Worm (Caenorhabditis elegans) whole organism, L3 larva: ENCODE data around the gene C01G12.9.

ENCODE experiments used
- ama-1 ChIP-seq: fragments of 150-350 bp; optimal IDR thresholded peaks from 2 replicates; lab custom pipeline; 2018
- elt-1 ChIP-seq: fragments of 150-350 bp; optimal IDR thresholded peaks from 2 replicates; lab custom pipeline; 2014; ENCODE audit warnings: missing biosample characterization, missing genetic modification characterization
- elt-2 ChIP-seq: sonication (generic microtip); optimal IDR thresholded peaks from 2 replicates; lab custom pipeline; 2016; ENCODE audit warnings: missing genetic modification reagents, mild to moderate bottlenecking, missing genetic modification characterization, missing compliant biosample characterization
- elt-3 ChIP-seq, 3 experiments: fragments of 150-350 bp in 1 of 3; sonication (generic microtip) in 2 of 3; optimal IDR thresholded peaks; 2 replicates in 2 of 3; 4 replicates in 1 of 3; lab custom pipeline; 2014 to 2017; ENCODE audit warnings: missing biosample characterization in 3 of 3, missing genetic modification characterization in 3 of 3
- nhr-76 ChIP-seq: fragments of 150-350 bp; sonication (generic microtip); optimal IDR thresholded peaks from 5 replicates; lab custom pipeline; 2014; ENCODE audit warnings: missing biosample characterization, missing genetic modification characterization
- pha-4 ChIP-seq: fragments of 150-350 bp; optimal IDR thresholded peaks from 2 replicates; lab custom pipeline; 2014; ENCODE audit warnings: missing biosample characterization, missing genetic modification reagents, missing genetic modification characterization
- tbx-2 ChIP-seq: sonication (generic microtip); optimal IDR thresholded peaks from 2 replicates; lab custom pipeline; 2016; ENCODE audit warnings: mild to moderate bottlenecking, missing genetic modification characterization, missing compliant biosample characterization
- ztf-11 ChIP-seq: fragments of 150-350 bp; optimal IDR thresholded peaks from 2 replicates; lab custom pipeline; 2014; ENCODE audit warnings: missing biosample characterization, missing genetic modification characterization

DNA sequence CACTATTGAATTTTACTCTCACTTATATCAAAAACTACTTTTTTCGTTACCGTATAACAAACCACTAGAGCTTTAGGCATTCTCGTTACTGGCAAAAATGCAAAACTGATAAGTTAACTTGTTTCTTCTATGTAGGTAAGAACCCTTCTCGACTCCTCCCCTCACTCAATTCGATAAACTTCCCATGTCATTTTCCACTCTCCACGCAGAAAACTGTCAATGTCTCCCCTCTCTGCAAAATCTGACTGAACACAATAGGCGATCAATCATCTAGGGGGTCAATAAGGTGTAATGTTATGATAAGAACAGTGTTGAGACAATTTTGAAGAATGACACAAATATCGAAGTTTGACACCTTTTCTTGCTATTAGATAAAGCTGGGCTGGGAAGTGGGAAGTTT, 39.9 kb downstream of the C01G12.9 start:
- TF ChIP-seq tbx-2 (no peak), elt-3 (tag; optimal IDR thresholded peaks at IDR 0.05; lab: Kevin White, UChicago) (no peak), ama-1 (lab: Kevin White, UChicago) (no peak), elt-1 (no peak), pha-4 (no peak), ztf-11 (tag; lab: Kevin White, UChicago) (no peak), nhr-76 (tag; lab: Kevin White, UChicago) (no peak), elt-2 (tag; lab: Kevin White, UChicago) (no peak)
